Worm (Caenorhabditis elegans) whole organism, early embryonic: ENCODE data around the gene gst-39.

Experiments used
- F13C5.2 ChIP-seq: sonication (generic microtip); optimal IDR thresholded peaks from 2 replicates; lab custom pipeline; 2017; ENCODE audit warnings: mild to moderate bottlenecking, missing genetic modification characterization, inconsistent platforms, missing compliant biosample characterization
- ama-1 ChIP-seq: fragments of 150-350 bp; optimal IDR thresholded peaks from 2 replicates; lab custom pipeline; 2014
- ceh-13 ChIP-seq: fragments of 200-800 bp; sonication (Bioruptor generic); optimal IDR thresholded peaks from 2 replicates; lab custom pipeline; 2018; ENCODE audit warnings: mild to moderate bottlenecking, missing genetic modification characterization, missing compliant biosample characterization
- ceh-36 ChIP-seq: sonication (generic microtip); optimal IDR thresholded peaks from 2 replicates; lab custom pipeline; 2016; ENCODE audit warnings: missing genetic modification characterization, inconsistent platforms, missing compliant biosample characterization
- flt-1 ChIP-seq: fragments of 200-800 bp; sonication (Bioruptor generic); IDR thresholded peaks from 2 replicates; pipeline ENCODE4 v1.3.6; 2022; ENCODE audit warnings: missing genetic modification characterization, missing compliant biosample characterization
- hmbx-1 ChIP-seq: sonication (generic microtip); optimal IDR thresholded peaks from 2 replicates; lab custom pipeline; 2016; ENCODE audit warnings: mild to moderate bottlenecking, missing genetic modification characterization, missing compliant biosample characterization
- pes-1 ChIP-seq: fragments of 200-800 bp; sonication (Bioruptor generic); IDR thresholded peaks from 2 replicates; pipeline ENCODE4 v1.3.6; 2022; ENCODE audit warnings: missing genetic modification reagents, missing genetic modification characterization, missing compliant biosample characterization
- sea-1 ChIP-seq: fragments of 200-800 bp; sonication (Bioruptor generic); conservative IDR thresholded peaks from 2 replicates; pipeline ENCODE4 v1.3.6; 2022; ENCODE audit warnings: missing genetic modification characterization, missing compliant biosample characterization
- tbx-37 ChIP-seq: fragments of 200-800 bp; sonication (Bioruptor generic); conservative IDR thresholded peaks from 2 replicates; pipeline ENCODE4 v1.3.6; 2022; ENCODE audit warnings: missing genetic modification reagents, missing genetic modification characterization, missing compliant biosample characterization
- tra-4 ChIP-seq: sonication (generic microtip); optimal IDR thresholded peaks from 2 replicates; lab custom pipeline; 2017; ENCODE audit warnings: missing genetic modification characterization, missing compliant biosample characterization

DNA sequence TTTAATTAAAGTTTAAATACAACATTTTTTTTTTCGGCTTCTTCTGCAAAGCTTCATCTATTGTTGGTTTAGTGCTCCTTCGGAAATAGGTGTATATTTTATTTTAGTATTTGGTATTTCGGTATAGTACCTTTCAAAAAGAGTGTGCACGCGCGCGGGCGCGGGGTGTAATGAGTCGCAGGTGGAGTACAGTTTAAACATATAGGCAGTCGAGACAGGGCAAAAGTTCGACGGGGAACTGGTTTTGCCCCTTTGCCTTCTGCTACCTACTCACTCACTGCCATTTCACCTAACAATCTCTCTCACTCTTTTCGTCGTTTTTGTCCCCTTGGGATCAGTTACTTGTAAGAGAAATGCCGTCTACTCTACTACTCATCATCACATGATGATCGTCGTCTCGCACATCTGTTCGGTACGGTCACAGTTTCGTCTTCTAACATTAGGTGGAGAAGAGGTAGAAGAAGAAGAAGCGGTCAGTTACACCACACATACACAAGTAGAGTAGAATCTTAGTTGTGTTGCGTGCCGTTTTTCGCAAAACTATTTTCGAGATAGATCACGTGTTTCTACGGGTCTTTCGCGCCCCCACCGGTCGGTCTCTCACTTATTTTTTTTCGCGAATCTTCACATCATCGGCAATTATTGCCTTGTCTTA is 40.7 kb upstream of the gst-39 start:
- no peak for TF ChIP-seq ama-1 (lab: Kevin White, UChicago)
- no peak for TF ChIP-seq sea-1 (GFP tag; lab: Robert Waterston, UW)
- TF ChIP-seq ceh-13 (GFP tag; lab: Kevin White, UChicago) = no peak
- no peak for TF ChIP-seq ceh-36 (tag; lab: Kevin White, UChicago)
- no peak for TF ChIP-seq tra-4 (tag; lab: Kevin White, UChicago)
- TF ChIP-seq flt-1 (GFP tag; lab: Robert Waterston, UW) = no peak
- TF ChIP-seq tbx-37 = no peak
- no peak for TF ChIP-seq F13C5.2 (tag; lab: Kevin White, UChicago)
- TF ChIP-seq hmbx-1 = no peak
- TF ChIP-seq pes-1 = no peak
